Worm (Caenorhabditis elegans) whole organism, L4 larva: Measurements from ENCODE around the gene F46C3.6.

Experiments
- F10B5.3 ChIP-seq: sonication (generic microtip); optimal IDR thresholded peaks from 2 replicates; lab custom pipeline; 2016; ENCODE audit warnings: mild to moderate bottlenecking, missing genetic modification characterization, missing compliant biosample characterization
- F26F4.8 ChIP-seq: fragments of 200-800 bp; sonication (Bioruptor generic); conservative IDR thresholded peaks from 2 replicates; pipeline ENCODE4 v1.3.6; 2022; ENCODE audit warnings: missing genetic modification characterization, missing compliant biosample characterization
- F37D6.2 ChIP-seq: sonication (generic microtip); optimal IDR thresholded peaks from 2 replicates; lab custom pipeline; 2016; ENCODE audit warnings: mild to moderate bottlenecking, missing genetic modification characterization, missing compliant biosample characterization
- T20F7.1 ChIP-seq: fragments of 200-800 bp; sonication (Bioruptor generic); optimal IDR thresholded peaks from 2 replicates; lab custom pipeline; 2018; ENCODE audit warnings: mild to moderate bottlenecking, missing genetic modification characterization, missing compliant biosample characterization
- T26A8.4 ChIP-seq: fragments of 200-800 bp; sonication (Bioruptor generic); IDR thresholded peaks from 2 replicates; pipeline ENCODE4 v1.3.6; 2022; ENCODE audit warnings: missing genetic modification characterization, missing compliant biosample characterization
- Y105C5A.15 ChIP-seq: fragments of 200-800 bp; sonication (Bioruptor generic); IDR thresholded peaks from 2 replicates; pipeline ENCODE4 v1.3.6; 2022; ENCODE audit warnings: missing genetic modification characterization, missing compliant biosample characterization
- ZK546.5 ChIP-seq, 2 experiments: sonication (generic microtip); optimal IDR thresholded peaks; 2 replicates each; lab custom pipeline; 2017; ENCODE audit warnings: missing biosample characterization in 2 of 2, missing genetic modification characterization in 2 of 2
- aha-1 ChIP-seq: fragments of 150-350 bp; peaks from one replicate; lab custom pipeline; 2014; ENCODE audit warnings: missing biosample characterization, missing genetic modification characterization
- aly-2 ChIP-seq: sonication (generic microtip); optimal IDR thresholded peaks from 2 replicates; lab custom pipeline; 2018; ENCODE audit warnings: missing biosample characterization, missing genetic modification characterization
- ama-1 ChIP-seq: fragments of 150-350 bp; optimal IDR thresholded peaks from 2 replicates; lab custom pipeline; 2014; ENCODE audit warnings: inconsistent platforms, mixed read lengths
- attf-4 ChIP-seq: sonication (generic microtip); optimal IDR thresholded peaks from 3 replicates; lab custom pipeline; 2017; ENCODE audit warnings: missing biosample characterization, missing genetic modification characterization
- ceh-44 ChIP-seq: fragments of 200-800 bp; sonication (Bioruptor generic); IDR thresholded peaks from 2 replicates; pipeline ENCODE4 v1.3.6; 2022; ENCODE audit warnings: missing genetic modification reagents, missing genetic modification characterization, missing compliant biosample characterization
- ctbp-1 ChIP-seq: fragments of 200-800 bp; sonication (Bioruptor generic); IDR thresholded peaks from 2 replicates; pipeline ENCODE4 v1.3.6; 2022; ENCODE audit warnings: missing genetic modification reagents, missing genetic modification characterization, missing compliant biosample characterization
- daf-16 ChIP-seq, 3 experiments: sonication (generic microtip); optimal IDR thresholded peaks; 2 replicates each; lab custom pipeline; 2016 to 2017; ENCODE audit warnings: missing genetic modification characterization in 3 of 3, missing genetic modification reagents in 3 of 3, mild to moderate bottlenecking in 2 of 3, missing compliant biosample characterization in 2 of 3, missing biosample characterization in 1 of 3, moderate library complexity in 1 of 3
- dmd-6 ChIP-seq: fragments of 200-800 bp; sonication (Bioruptor generic); IDR thresholded peaks from 2 replicates; pipeline ENCODE4 v1.3.6; 2022; ENCODE audit warnings: missing genetic modification reagents, missing genetic modification characterization, missing compliant biosample characterization
- dmd-9 ChIP-seq: fragments of 200-800 bp; sonication (Bioruptor generic); IDR thresholded peaks from 2 replicates; pipeline ENCODE4 v1.3.6; 2022; ENCODE audit warnings: missing genetic modification reagents, missing genetic modification characterization, missing compliant biosample characterization
- egl-27 ChIP-seq: sonication (generic microtip); optimal IDR thresholded peaks from 3 replicates; lab custom pipeline; 2017; ENCODE audit warnings: missing biosample characterization, missing genetic modification reagents, missing genetic modification characterization
- fos-1 ChIP-seq: fragments of 150-350 bp; optimal IDR thresholded peaks from 2 replicates; lab custom pipeline; 2014; ENCODE audit warnings: missing biosample characterization, missing genetic modification characterization
- gei-8 ChIP-seq: fragments of 200-800 bp; sonication (Bioruptor generic); optimal IDR thresholded peaks from 2 replicates; lab custom pipeline; 2018; ENCODE audit warnings: mild to moderate bottlenecking, missing genetic modification characterization, missing compliant biosample characterization
- hif-1 ChIP-seq, 2 experiments: sonication (generic microtip); optimal IDR thresholded peaks; 2 replicates each; lab custom pipeline; 2016 to 2017; ENCODE audit warnings: missing compliant biosample characterization in 2 of 2, missing genetic modification characterization in 2 of 2, missing genetic modification reagents in 2 of 2, missing genotype in 2 of 2, mild to moderate bottlenecking in 1 of 2
- hlh-11 ChIP-seq: fragments of 200-800 bp; sonication (Bioruptor generic); optimal IDR thresholded peaks from 2 replicates; lab custom pipeline; 2018; ENCODE audit warnings: mild to moderate bottlenecking, missing genetic modification characterization, missing compliant biosample characterization
- hlh-30 ChIP-seq: sonication (generic microtip); optimal IDR thresholded peaks from 2 replicates; lab custom pipeline; 2017; ENCODE audit warnings: antibody characterized with exemption, mild to moderate bottlenecking, missing genetic modification characterization, missing compliant biosample characterization; ENCODE audit not compliant: insufficient read depth
- hmg-1.1 ChIP-seq: fragments of 200-800 bp; sonication (Bioruptor generic); IDR thresholded peaks from 2 replicates; pipeline ENCODE4 v1.3.6; 2022; ENCODE audit warnings: missing genetic modification reagents, missing genetic modification characterization, missing compliant biosample characterization
- lim-7 ChIP-seq: fragments of 200-800 bp; sonication (Bioruptor generic); IDR thresholded peaks from 2 replicates; pipeline ENCODE4 v1.3.6; 2022; ENCODE audit warnings: missing genetic modification characterization, missing compliant biosample characterization
- lin-13 ChIP-seq: fragments of 150-350 bp; optimal IDR thresholded peaks from 2 replicates; lab custom pipeline; 2014; ENCODE audit warnings: missing biosample characterization, missing genetic modification reagents, missing genetic modification characterization
- lin-15B ChIP-seq: fragments of 150-350 bp; sonication (generic microtip); optimal IDR thresholded peaks from 3 replicates; lab custom pipeline; 2014; ENCODE audit warnings: missing biosample characterization, missing genetic modification characterization
- lin-39 ChIP-seq: fragments of 150-350 bp; optimal IDR thresholded peaks from 2 replicates; lab custom pipeline; 2014; ENCODE audit warnings: missing biosample characterization, missing genetic modification reagents, missing genetic modification characterization
- lsy-2 ChIP-seq, 2 experiments: fragments of 150-350 bp in 1 of 2; sonication (generic microtip) in 1 of 2; optimal IDR thresholded peaks; 2 replicates each; lab custom pipeline; 2014 to 2017; ENCODE audit warnings: missing biosample characterization in 2 of 2, missing genetic modification characterization in 2 of 2
- madf-9 ChIP-seq: fragments of 200-800 bp; sonication (Bioruptor generic); conservative IDR thresholded peaks from 2 replicates; pipeline ENCODE4 v1.3.6; 2022; ENCODE audit warnings: missing genetic modification reagents, missing genetic modification characterization, missing compliant biosample characterization
- mdl-1 ChIP-seq, 2 experiments: fragments of 150-350 bp in 1 of 2; sonication (generic microtip) in 1 of 2; optimal IDR thresholded peaks; 2 replicates each; lab custom pipeline; 2014 to 2017; ENCODE audit warnings: missing biosample characterization in 2 of 2, missing genetic modification characterization in 2 of 2
- mep-1 ChIP-seq: fragments of 150-350 bp; sonication (generic microtip); optimal IDR thresholded peaks from 3 replicates; lab custom pipeline; 2014; ENCODE audit warnings: missing biosample characterization, missing genetic modification characterization
- mes-2 ChIP-seq: sonication (generic microtip); optimal IDR thresholded peaks from 2 replicates; lab custom pipeline; 2016; ENCODE audit warnings: missing genotype, mild to moderate bottlenecking, missing genetic modification characterization, missing compliant biosample characterization; ENCODE audit not compliant: poor library complexity, severe bottlenecking
- mxl-3 ChIP-seq: fragments of 200-800 bp; sonication (Bioruptor generic); optimal IDR thresholded peaks from 2 replicates; lab custom pipeline; 2018; ENCODE audit warnings: mild to moderate bottlenecking, missing genetic modification characterization, missing compliant biosample characterization
- nhr-102 ChIP-seq: sonication (generic microtip); optimal IDR thresholded peaks from 2 replicates; lab custom pipeline; 2016; ENCODE audit warnings: mild to moderate bottlenecking, missing genetic modification characterization, moderate library complexity, missing compliant biosample characterization
- nhr-28 ChIP-seq: fragments of 150-350 bp; optimal IDR thresholded peaks from 2 replicates; lab custom pipeline; 2014; ENCODE audit warnings: missing biosample characterization, missing genetic modification characterization
- nhr-42 ChIP-seq: fragments of 200-800 bp; sonication (Bioruptor generic); IDR thresholded peaks from 2 replicates; pipeline ENCODE4 v1.3.6; 2022; ENCODE audit warnings: missing genetic modification characterization, missing compliant biosample characterization
- nhr-6 ChIP-seq: fragments of 150-350 bp; optimal IDR thresholded peaks from 2 replicates; lab custom pipeline; 2014; ENCODE audit warnings: missing biosample characterization, missing genetic modification characterization
- pha-4 ChIP-seq, 2 experiments: fragments of 150-350 bp in 1 of 2; fragments of 200-800 bp in 1 of 2; sonication (Bioruptor generic) in 1 of 2; IDR thresholded peaks in 1 of 2; optimal IDR thresholded peaks in 1 of 2; 2 replicates each; pipeline versions ENCODE4 v1.3.6 to Lab custom; 2014 to 2022; ENCODE audit warnings: missing genetic modification characterization in 2 of 2, missing genetic modification reagents in 2 of 2, missing biosample characterization in 1 of 2, missing compliant biosample characterization in 1 of 2
- php-3 ChIP-seq: fragments of 200-800 bp; sonication (Bioruptor generic); IDR thresholded peaks from 2 replicates; pipeline ENCODE4 v1.3.6; 2022; ENCODE audit warnings: missing genetic modification reagents, missing genetic modification characterization, missing compliant biosample characterization
- pqm-1 ChIP-seq: sonication (generic microtip); optimal IDR thresholded peaks from 2 replicates; lab custom pipeline; 2017; ENCODE audit warnings: missing biosample characterization, missing genetic modification characterization
- rbr-2 ChIP-seq: sonication (generic microtip); optimal IDR thresholded peaks from 2 replicates; lab custom pipeline; 2016; ENCODE audit warnings: missing genotype, missing genetic modification characterization, missing compliant biosample characterization
- sdz-12 ChIP-seq: fragments of 200-800 bp; sonication (Bioruptor generic); optimal IDR thresholded peaks from 2 replicates; lab custom pipeline; 2018; ENCODE audit warnings: mild to moderate bottlenecking, missing genetic modification characterization, missing compliant biosample characterization
- snpc-1.2 ChIP-seq: fragments of 200-800 bp; sonication (Bioruptor generic); IDR thresholded peaks from 2 replicates; pipeline ENCODE4 v1.3.6; 2022; ENCODE audit warnings: missing genetic modification reagents, missing genetic modification characterization, missing compliant biosample characterization
- snpc-4 ChIP-seq: fragments of 150-350 bp; optimal IDR thresholded peaks from 2 replicates; lab custom pipeline; 2014; ENCODE audit warnings: missing biosample characterization, missing genetic modification characterization
- unc-130 ChIP-seq: sonication (generic microtip); optimal IDR thresholded peaks from 2 replicates; lab custom pipeline; 2016; ENCODE audit warnings: missing genetic modification reagents, missing genetic modification characterization, missing compliant biosample characterization
- zfp-2 ChIP-seq: sonication (generic microtip); optimal IDR thresholded peaks from 2 replicates; lab custom pipeline; 2016; ENCODE audit warnings: mild to moderate bottlenecking, missing genetic modification characterization, missing compliant biosample characterization
- zip-2 ChIP-seq: fragments of 150-350 bp; optimal IDR thresholded peaks from 2 replicates; lab custom pipeline; 2014; ENCODE audit warnings: missing biosample characterization, missing genetic modification characterization

F46C3.6 gene

DNA sequence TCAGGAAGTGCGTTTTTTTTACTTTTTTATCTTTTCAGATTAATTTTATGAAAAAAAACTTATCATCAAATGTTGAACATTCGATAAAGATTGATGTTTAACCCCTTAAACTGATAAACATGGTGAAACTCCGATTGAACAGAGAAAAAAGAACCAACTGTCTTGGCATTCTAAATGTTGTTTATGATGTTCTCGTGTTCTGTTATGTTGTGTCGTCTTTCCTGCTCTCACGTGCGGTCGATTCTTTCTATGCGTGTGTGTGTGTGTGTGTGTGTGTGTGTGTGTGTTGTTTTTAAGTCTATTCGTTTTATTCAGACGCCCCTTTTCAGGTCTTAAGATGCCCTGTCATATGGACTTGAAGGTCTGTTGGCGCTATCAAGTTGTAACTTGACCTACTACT lies 49.7 kb upstream of the F46C3.6 start (continued):
- no peak for TF ChIP-seq zfp-2
- no peak for TF ChIP-seq egl-27 (tag; lab: Kevin White, UChicago)
- no peak for TF ChIP-seq lin-15B (tag; lab: Kevin White, UChicago)
- 0 out of 2 replicates have a peak, but pooled peaks have one; percentile 23 for TF ChIP-seq php-3 (GFP tag; lab: Robert Waterston, UW)
- TF ChIP-seq nhr-28 = peak; percentile 67
- TF ChIP-seq T26A8.4 (GFP tag; lab: Robert Waterston, UW) = no peak
- no peak for TF ChIP-seq T20F7.1 (GFP tag; lab: Kevin White, UChicago)
- no peak for TF ChIP-seq ceh-44
- TF ChIP-seq mes-2 = peak; percentile 16
- TF ChIP-seq daf-16 (GFP tag; optimal IDR thresholded peaks at IDR 0.05; lab: Kevin White, UChicago) = peak in 1 of 2 experiments; percentile 33
- peak; percentile 80 for TF ChIP-seq daf-16 (tag; optimal IDR thresholded peaks at IDR 0.05; lab: Kevin White, UChicago)
- no peak for TF ChIP-seq dmd-9 (GFP tag; lab: Robert Waterston, UW)
- no peak for TF ChIP-seq lin-13 (GFP tag; lab: Kevin White, UChicago)
- no peak for TF ChIP-seq snpc-4 (tag; lab: Kevin White, UChicago)
- peak; percentile 95 for TF ChIP-seq aha-1
- no peak for TF ChIP-seq zip-2 (tag; lab: Kevin White, UChicago)
- TF ChIP-seq hlh-11 (tag; lab: Kevin White, UChicago) = peak; percentile 77
- TF ChIP-seq rbr-2 (tag; lab: Kevin White, UChicago) = peak; percentile 32
- TF ChIP-seq F10B5.3 = no peak
- TF ChIP-seq aly-2 (tag; lab: Kevin White, UChicago) = no peak
- TF ChIP-seq pqm-1 (tag; lab: Kevin White, UChicago) = peak; percentile 28
- no peak for TF ChIP-seq pha-4 (GFP tag; IDR thresholded peaks at IDR 0.05; lab: Robert Waterston, UW)
- TF ChIP-seq pha-4 (tag; optimal IDR thresholded peaks at IDR 0.05; lab: Kevin White, UChicago) = peak; percentile 66
- no peak for TF ChIP-seq F37D6.2 (tag; lab: Kevin White, UChicago)
- no peak for TF ChIP-seq Y105C5A.15
- peak; percentile 56 for TF ChIP-seq mep-1 (tag; lab: Kevin White, UChicago)
- TF ChIP-seq mxl-3 (GFP tag; lab: Kevin White, UChicago) = no peak
- TF ChIP-seq fos-1 (tag; lab: Kevin White, UChicago) = no peak
- TF ChIP-seq nhr-42 (GFP tag; lab: Robert Waterston, UW) = no peak
- peak; percentile 56 for TF ChIP-seq dmd-6 (GFP tag; lab: Robert Waterston, UW)
- no peak for TF ChIP-seq snpc-1.2 (GFP tag; lab: Robert Waterston, UW)
- no peak for TF ChIP-seq gei-8 (GFP tag; lab: Kevin White, UChicago)
- TF ChIP-seq nhr-6 (tag; lab: Kevin White, UChicago) = no peak
- TF ChIP-seq lim-7 (GFP tag; lab: Robert Waterston, UW) = no peak
- TF ChIP-seq sdz-12 (GFP tag; lab: Kevin White, UChicago) = no peak
- TF ChIP-seq ZK546.5 (tag; optimal IDR thresholded peaks at IDR 0.05; lab: Kevin White, UChicago) = no peak
- peak; percentile 21 for TF ChIP-seq ama-1
- TF ChIP-seq attf-4 (tag; lab: Kevin White, UChicago) = no peak
- no peak for TF ChIP-seq lin-39 (tag; lab: Kevin White, UChicago)
- no peak for TF ChIP-seq unc-130 (GFP tag; lab: Kevin White, UChicago)

DNA sequence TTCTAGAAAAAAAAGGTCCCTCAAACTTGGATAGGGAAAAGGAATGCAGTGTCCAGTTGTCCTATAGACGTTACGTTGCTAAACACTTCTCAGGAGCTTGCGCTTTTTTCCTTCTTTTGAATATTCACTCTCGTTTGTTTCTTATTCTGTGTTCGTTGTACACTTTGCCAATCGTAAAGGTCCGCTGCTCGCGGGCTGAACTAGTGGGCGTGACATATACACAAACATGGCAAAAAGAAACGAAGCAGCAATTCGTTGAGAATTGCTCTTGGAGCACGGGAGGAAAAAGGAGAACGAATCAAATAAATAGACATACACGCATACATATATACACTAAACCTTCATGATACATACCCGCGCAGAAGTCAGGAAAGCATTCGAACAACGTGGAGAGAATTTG lies 48.9 kb upstream of the F46C3.6 start:
- no peak for TF ChIP-seq F26F4.8 (GFP tag; lab: Robert Waterston, UW)
- peak; percentile 93 for TF ChIP-seq aha-1
- peak; percentile 53 for TF ChIP-seq mep-1 (tag; lab: Kevin White, UChicago)
- TF ChIP-seq lsy-2 (tag; optimal IDR thresholded peaks at IDR 0.05; lab: Kevin White, UChicago) = peak in 1 of 2 experiments; percentile 1
- no peak for TF ChIP-seq nhr-102 (tag; lab: Kevin White, UChicago)
- peak; percentile 40; the same call in 1 of the 2 replicates for TF ChIP-seq ctbp-1 (GFP tag; lab: Robert Waterston, UW)
- 0 out of 2 replicates have a peak, but pooled peaks have one; percentile 28 for TF ChIP-seq hmg-1.1
- TF ChIP-seq hif-1 (tag; optimal IDR thresholded peaks at IDR 0.05; lab: Kevin White, UChicago) = no peak
- peak in 1 of 2 experiments; percentile 2 for TF ChIP-seq mdl-1 (tag; optimal IDR thresholded peaks at IDR 0.05; lab: Kevin White, UChicago)
- TF ChIP-seq madf-9 = 0 out of 2 replicates have a peak, but pooled peaks have one; percentile 28
- peak; percentile 62 for TF ChIP-seq hlh-30 (tag; lab: Kevin White, UChicago)
